Worm (Caenorhabditis elegans) whole organism, L3 larva: Measurements from ENCODE around the gene abch-1.

Experiments used
- R02D3.7 ChIP-seq: fragments of 150-350 bp; optimal IDR thresholded peaks from 2 replicates; lab custom pipeline; 2014; ENCODE audit warnings: missing biosample characterization, missing genetic modification characterization
- ZK546.5 ChIP-seq: sonication (generic microtip); optimal IDR thresholded peaks from 2 replicates; lab custom pipeline; 2017; ENCODE audit warnings: missing biosample characterization, missing genetic modification characterization
- aly-2 ChIP-seq: fragments of 150-350 bp; optimal IDR thresholded peaks from 2 replicates; lab custom pipeline; 2014; ENCODE audit warnings: missing biosample characterization, missing genetic modification characterization
- ama-1 ChIP-seq: fragments of 150-350 bp; optimal IDR thresholded peaks from 2 replicates; lab custom pipeline; 2018
- ceh-28 ChIP-seq: fragments of 150-350 bp; optimal IDR thresholded peaks from 2 replicates; lab custom pipeline; 2014; ENCODE audit warnings: missing biosample characterization, missing genetic modification reagents, missing genetic modification characterization
- ceh-9 ChIP-seq: sonication (generic microtip); optimal IDR thresholded peaks from 2 replicates; lab custom pipeline; 2018; ENCODE audit warnings: missing biosample characterization, missing genetic modification characterization
- egl-27 ChIP-seq: sonication (generic microtip); optimal IDR thresholded peaks from 4 replicates; lab custom pipeline; 2017; ENCODE audit warnings: missing biosample characterization, missing genetic modification reagents, missing genetic modification characterization
- egl-5 ChIP-seq: fragments of 150-350 bp; optimal IDR thresholded peaks from 2 replicates; lab custom pipeline; 2017; ENCODE audit warnings: missing biosample characterization, missing genetic modification reagents, missing genetic modification characterization, inconsistent platforms
- elt-2 ChIP-seq: sonication (generic microtip); optimal IDR thresholded peaks from 2 replicates; lab custom pipeline; 2016; ENCODE audit warnings: missing genetic modification reagents, mild to moderate bottlenecking, missing genetic modification characterization, missing compliant biosample characterization
- fkh-10 ChIP-seq: sonication (generic microtip); optimal IDR thresholded peaks from 2 replicates; lab custom pipeline; 2017; ENCODE audit warnings: missing biosample characterization, missing genetic modification reagents, missing genetic modification characterization
- fos-1 ChIP-seq: fragments of 150-350 bp; optimal IDR thresholded peaks from 2 replicates; lab custom pipeline; 2014; ENCODE audit warnings: missing biosample characterization, missing genetic modification characterization
- hmg-11 ChIP-seq: sonication (generic microtip); optimal IDR thresholded peaks from 2 replicates; lab custom pipeline; 2016; ENCODE audit warnings: missing genetic modification characterization, missing compliant biosample characterization
- jun-1 ChIP-seq: fragments of 150-350 bp; optimal IDR thresholded peaks from 2 replicates; lab custom pipeline; 2014; ENCODE audit warnings: missing biosample characterization, missing genetic modification reagents, missing genetic modification characterization
- lin-15B ChIP-seq: fragments of 150-350 bp; optimal IDR thresholded peaks from 2 replicates; lab custom pipeline; 2014; ENCODE audit warnings: missing biosample characterization, missing genetic modification characterization
- lin-39 ChIP-seq: fragments of 150-350 bp; optimal IDR thresholded peaks from 2 replicates; lab custom pipeline; 2018; ENCODE audit warnings: missing biosample characterization, missing genetic modification reagents, missing genetic modification characterization
- mml-1 ChIP-seq: fragments of 150-350 bp; sonication (generic microtip); optimal IDR thresholded peaks from 3 replicates; lab custom pipeline; 2014; ENCODE audit warnings: missing biosample characterization, missing genetic modification characterization
- nfya-1 ChIP-seq: sonication (generic microtip); optimal IDR thresholded peaks from 2 replicates; lab custom pipeline; 2017; ENCODE audit warnings: missing genetic modification characterization, mild to moderate bottlenecking, missing compliant biosample characterization, antibody characterized with exemption, moderate library complexity; ENCODE audit not compliant: insufficient read depth
- nhr-12 ChIP-seq: fragments of 150-350 bp; optimal IDR thresholded peaks from 2 replicates; lab custom pipeline; 2014; ENCODE audit warnings: missing biosample characterization, missing genetic modification characterization
- nhr-23 ChIP-seq: fragments of 150-350 bp; optimal IDR thresholded peaks from 2 replicates; lab custom pipeline; 2014; ENCODE audit warnings: missing biosample characterization, missing genetic modification reagents, missing genetic modification characterization
- nhr-237 ChIP-seq: fragments of 150-350 bp; optimal IDR thresholded peaks from 2 replicates; lab custom pipeline; 2014; ENCODE audit warnings: missing biosample characterization, missing genetic modification characterization
- nhr-25 ChIP-seq: sonication (generic microtip); optimal IDR thresholded peaks from 2 replicates; lab custom pipeline; 2017; ENCODE audit warnings: missing biosample characterization, missing genetic modification characterization
- nhr-28 ChIP-seq: fragments of 150-350 bp; optimal IDR thresholded peaks from 2 replicates; lab custom pipeline; 2014; ENCODE audit warnings: missing biosample characterization, missing genetic modification characterization
- nhr-43 ChIP-seq: sonication (generic microtip); optimal IDR thresholded peaks from 2 replicates; lab custom pipeline; 2016; ENCODE audit warnings: mild to moderate bottlenecking, missing genetic modification characterization, missing compliant biosample characterization; ENCODE audit not compliant: poor library complexity, severe bottlenecking
- nhr-67 ChIP-seq: fragments of 150-350 bp; optimal IDR thresholded peaks from 2 replicates; lab custom pipeline; 2014; ENCODE audit warnings: missing biosample characterization, missing genetic modification characterization
- nhr-76 ChIP-seq: fragments of 150-350 bp; sonication (generic microtip); optimal IDR thresholded peaks from 5 replicates; lab custom pipeline; 2014; ENCODE audit warnings: missing biosample characterization, missing genetic modification characterization
- pqm-1 ChIP-seq: fragments of 150-350 bp; optimal IDR thresholded peaks from 2 replicates; lab custom pipeline; 2017; ENCODE audit warnings: missing biosample characterization, missing genetic modification characterization, inconsistent platforms
- sea-2 ChIP-seq: fragments of 150-350 bp; sonication (generic microtip); optimal IDR thresholded peaks from 4 replicates; lab custom pipeline; 2014; ENCODE audit warnings: missing biosample characterization, missing genetic modification reagents, missing genetic modification characterization
- skn-1 ChIP-seq: fragments of 150-350 bp; optimal IDR thresholded peaks from 2 replicates; lab custom pipeline; 2014; ENCODE audit warnings: missing biosample characterization, missing genetic modification characterization
- snpc-4 ChIP-seq: fragments of 150-350 bp; optimal IDR thresholded peaks from 2 replicates; lab custom pipeline; 2014; ENCODE audit warnings: missing biosample characterization, missing genetic modification characterization
- tbx-2 ChIP-seq: sonication (generic microtip); optimal IDR thresholded peaks from 2 replicates; lab custom pipeline; 2016; ENCODE audit warnings: mild to moderate bottlenecking, missing genetic modification characterization, missing compliant biosample characterization
- unc-39 ChIP-seq: sonication (generic microtip); optimal IDR thresholded peaks from 4 replicates; lab custom pipeline; 2017; ENCODE audit warnings: missing biosample characterization, missing genetic modification characterization
- unc-62 ChIP-seq: fragments of 150-350 bp; sonication (generic microtip); optimal IDR thresholded peaks from 4 replicates; lab custom pipeline; 2014; ENCODE audit warnings: missing biosample characterization, missing genetic modification reagents, missing genetic modification characterization
- zag-1 ChIP-seq: fragments of 150-350 bp; optimal IDR thresholded peaks from 2 replicates; lab custom pipeline; 2014; ENCODE audit warnings: missing biosample characterization, missing genetic modification characterization
- ztf-11 ChIP-seq: fragments of 150-350 bp; optimal IDR thresholded peaks from 2 replicates; lab custom pipeline; 2014; ENCODE audit warnings: missing biosample characterization, missing genetic modification characterization
- ztf-4 ChIP-seq: fragments of 150-350 bp; optimal IDR thresholded peaks from 2 replicates; lab custom pipeline; 2014; ENCODE audit warnings: missing biosample characterization, missing genetic modification characterization

The abch-1 gene

ce11 chrII:6486344-6486743 is 45.1 kb downstream of the abch-1 start:
- TF ChIP-seq egl-5 (tag; lab: Kevin White, UChicago), result no peak
- TF ChIP-seq ama-1, result no peak
- peak; percentile 57 for TF ChIP-seq elt-2 (tag; lab: Kevin White, UChicago)
- no peak for TF ChIP-seq fkh-10
- TF ChIP-seq ceh-9, result no peak
- no peak for TF ChIP-seq ceh-28 (tag; lab: Kevin White, UChicago)
- no peak for TF ChIP-seq R02D3.7
- TF ChIP-seq fos-1 (tag; lab: Kevin White, UChicago), result no peak
- TF ChIP-seq nhr-25, result no peak
- no peak for TF ChIP-seq ztf-4
- TF ChIP-seq nhr-67 (tag; lab: Kevin White, UChicago), result no peak
- TF ChIP-seq sea-2 (GFP tag; lab: Kevin White, UChicago), result no peak
- no peak for TF ChIP-seq jun-1 (tag; lab: Kevin White, UChicago)
- TF ChIP-seq nhr-76 (tag; lab: Kevin White, UChicago), result no peak
- peak; percentile 17 for TF ChIP-seq nfya-1
- no peak for TF ChIP-seq hmg-11 (tag; lab: Kevin White, UChicago)
- TF ChIP-seq zag-1 (tag; lab: Kevin White, UChicago), result no peak
- TF ChIP-seq pqm-1, result peak; percentile 64
- no peak for TF ChIP-seq ZK546.5 (tag; lab: Kevin White, UChicago)
- TF ChIP-seq ztf-11, result no peak

- no peak for TF ChIP-seq pqm-1
- no peak for TF ChIP-seq nhr-67 (tag; lab: Kevin White, UChicago)
- TF ChIP-seq nhr-28 (tag; lab: Kevin White, UChicago), result no peak
- TF ChIP-seq egl-27 (tag; lab: Kevin White, UChicago), result no peak
- no peak for TF ChIP-seq lin-15B (tag; lab: Kevin White, UChicago)
- no peak for TF ChIP-seq ztf-11
- TF ChIP-seq nhr-43, result no peak
- no peak for TF ChIP-seq mml-1 (tag; lab: Kevin White, UChicago)
- TF ChIP-seq unc-39 (tag; lab: Kevin White, UChicago), result no peak
- no peak for TF ChIP-seq aly-2 (tag; lab: Kevin White, UChicago)
- no peak for TF ChIP-seq skn-1
- TF ChIP-seq zag-1 (tag; lab: Kevin White, UChicago), result no peak
- no peak for TF ChIP-seq nhr-12 (tag; lab: Kevin White, UChicago)
- no peak for TF ChIP-seq fos-1 (tag; lab: Kevin White, UChicago)
These were observed 46.4 kb downstream of the abch-1 start, which contains the start of the genes lido-16 and plpp-1.2 for ce11 chrII:6484876-6485526. Gene lido-16 (minus strand): TSS chrII:6484976. Gene plpp-1.2 (plus strand): TSS chrII:6485476.

- TF ChIP-seq ama-1, result no peak
- no peak for TF ChIP-seq hmg-11 (tag; lab: Kevin White, UChicago)
- no peak for TF ChIP-seq tbx-2 (tag; lab: Kevin White, UChicago)
- TF ChIP-seq nhr-23 (tag; lab: Kevin White, UChicago), result no peak
- TF ChIP-seq nhr-237 (tag; lab: Kevin White, UChicago), result no peak
- no peak for TF ChIP-seq nhr-12 (tag; lab: Kevin White, UChicago)
- no peak for TF ChIP-seq egl-27 (tag; lab: Kevin White, UChicago)
- TF ChIP-seq fos-1 (tag; lab: Kevin White, UChicago), result no peak
- TF ChIP-seq ZK546.5 (tag; lab: Kevin White, UChicago), result no peak
- TF ChIP-seq lin-39 (tag; lab: Kevin White, UChicago), result no peak
- TF ChIP-seq nfya-1, result no peak
- TF ChIP-seq unc-62 (GFP tag; lab: Kevin White, UChicago), result no peak
These were observed 48.7 kb downstream of the abch-1 start for ce11 chrII:6482762-6483161.

ce11 chrII:6482102-6482501 is 49.3 kb downstream of the abch-1 start, which contains the start of gene del-10:
Gene del-10 (minus strand): TSS chrII:6482125.
- TF ChIP-seq egl-5 (tag; lab: Kevin White, UChicago) (peak; percentile 78), snpc-4 (no peak)
